Worm (Caenorhabditis elegans) whole organism, dauer: ENCODE measurements around the gene F14D7.14.
"Not testable (repeated sequence)": the region's sequence is repeated elsewhere in the genome, so short reads cannot be mapped to it uniquely, and the experiment has no call there.

Source experiments
- unc-62 ChIP-seq: sonication (generic microtip); optimal IDR thresholded peaks from 2 replicates; lab custom pipeline; 2017; ENCODE audit warnings: missing biosample characterization, missing genetic modification reagents, missing genetic modification characterization

The F14D7.14 gene

ce11 chrV:14299569-14300064 is 10.1 kb upstream of the F14D7.14 start, which contains the start of the genes spig-3 and F14D7.12:
spig-3 (minus strand) TSS chrV:14299669.
F14D7.12 (plus strand) TSS chrV:14300014.
- TF ChIP-seq unc-62 (GFP tag; lab: Kevin White, UChicago), result no peak

ce11 chrV:14301076-14301475 is 8.7 kb upstream of the F14D7.14 start, which contains the start of gene F14D7.6:
F14D7.6 (plus strand) TSS chrV:14301413.
- TF ChIP-seq unc-62 (GFP tag; lab: Kevin White, UChicago), result no peak

- not testable (repeated sequence) for TF ChIP-seq unc-62 (GFP tag; lab: Kevin White, UChicago)
Observed at ce11 chrV:14306771-14307170, 3.0 kb upstream of the F14D7.14 start, which contains the start of gene spig-4. spig-4 (minus strand) TSS chrV:14306871.

ce11 chrV:14308164-14308563 is 1.6 kb upstream of the F14D7.14 start, which contains the start of gene spig-5:
spig-5 (plus strand) TSS chrV:14308464.
- not testable (repeated sequence) for TF ChIP-seq unc-62 (GFP tag; lab: Kevin White, UChicago)

- TF ChIP-seq unc-62 (GFP tag; lab: Kevin White, UChicago), result no peak
Observed at ce11 chrV:14311115-14311514, 1.4 kb downstream of the F14D7.14 start, which contains the start of gene ddn-3. ddn-3 (minus strand) TSS chrV:14311215.

- no peak for TF ChIP-seq unc-62 (GFP tag; lab: Kevin White, UChicago)
Observed at ce11 chrV:14312695-14313094, 3.0 kb downstream of the F14D7.14 start, which contains the start of gene F14D7.8. F14D7.8 (minus strand) TSS chrV:14312795.

- TF ChIP-seq unc-62 (GFP tag; lab: Kevin White, UChicago), result no peak
Observed at ce11 chrV:14314236-14314635, 4.5 kb downstream of the F14D7.14 start, which contains the start of gene F47B8.1. F47B8.1 (minus strand) TSS chrV:14314336.

- no peak for TF ChIP-seq unc-62 (GFP tag; lab: Kevin White, UChicago)
Observed at ce11 chrV:14316525-14316924, 6.8 kb downstream of the F14D7.14 start, which contains the start of gene F47B8.2. F47B8.2 (minus strand) TSS chrV:14316625.

ce11 chrV:14317204-14317603 is 7.5 kb downstream of the F14D7.14 start:
- TF ChIP-seq unc-62 (GFP tag; lab: Kevin White, UChicago), result no peak

ce11 chrV:14317621-14318020 is 7.9 kb downstream of the F14D7.14 start:
- no peak for TF ChIP-seq unc-62 (GFP tag; lab: Kevin White, UChicago)

- no peak for TF ChIP-seq unc-62 (GFP tag; lab: Kevin White, UChicago)
Observed at ce11 chrV:14319101-14319781, 9.5 kb downstream of the F14D7.14 start, which contains the start of gene F47B8.13. F47B8.13 (minus strand) TSS chrV:14319731.

- TF ChIP-seq unc-62 (GFP tag; lab: Kevin White, UChicago), result no peak
Observed at ce11 chrV:14320246-14320645, 10.5 kb downstream of the F14D7.14 start, which contains the start of gene F47B8.14. F47B8.14 (plus strand) TSS chrV:14320546.

ce11 chrV:14320730-14321319 is 11.1 kb downstream of the F14D7.14 start:
- TF ChIP-seq unc-62 (GFP tag; lab: Kevin White, UChicago), result no peak

ce11 chrV:14322743-14323142 is 13.0 kb downstream of the F14D7.14 start, which contains the start of gene F47B8.3:
F47B8.3 (minus strand) TSS chrV:14323003.
- no peak for TF ChIP-seq unc-62 (GFP tag; lab: Kevin White, UChicago)

- TF ChIP-seq unc-62 (GFP tag; lab: Kevin White, UChicago), result no peak
Observed at ce11 chrV:14324502-14325467, 15.1 kb downstream of the F14D7.14 start, which contains the start of the genes F47B8.4 and F47B8.18. F47B8.4 (minus strand) TSS chrV:14324673. F47B8.18 (minus strand) TSS chrV:14325464.
